Fruit fly (Drosophila melanogaster) whole organism, embryonic: ENCODE measurements around the gene CG32099.

Source experiments
- Atf3 ChIP-seq: fragments of 200-800 bp; sonication (Bioruptor generic); optimal IDR thresholded peaks from 3 replicates; lab custom pipeline; 2016; ENCODE audit warnings: missing biosample characterization, missing genetic modification characterization
- BEAF-32 ChIP-seq: fragments of 200-800 bp; sonication (Bioruptor generic); optimal IDR thresholded peaks from 3 replicates; lab custom pipeline; 2017; ENCODE audit warnings: missing biosample characterization, missing genetic modification characterization, mild to moderate bottlenecking, moderate library complexity, missing genetic modification reagents
- CG10209 ChIP-seq: fragments of 200-800 bp; sonication (Bioruptor generic); optimal IDR thresholded peaks from 3 replicates; lab custom pipeline; 2017; ENCODE audit warnings: missing biosample characterization, mild to moderate bottlenecking, missing genetic modification characterization, missing genetic modification reagents
- CG10267 ChIP-seq: fragments of 200-800 bp; sonication (Bioruptor generic); optimal IDR thresholded peaks from 2 replicates; lab custom pipeline; 2018; ENCODE audit warnings: missing biosample characterization, mild to moderate bottlenecking, missing genetic modification characterization, moderate library complexity
- CG10321 ChIP-seq: fragments of 200-800 bp; sonication (Bioruptor generic); IDR thresholded peaks from 2 replicates; pipeline ENCODE4 v1.3.6; 2022; ENCODE audit warnings: missing biosample characterization, missing genetic modification characterization
- CG11247 ChIP-seq: fragments of 200-800 bp; sonication (Bioruptor generic); IDR thresholded peaks from 2 replicates; pipeline ENCODE4 v1.3.6; 2022; ENCODE audit warnings: missing biosample characterization, missing genetic modification characterization
- CG11696 ChIP-seq: fragments of 200-800 bp; sonication (Bioruptor generic); IDR thresholded peaks from 2 replicates; pipeline ENCODE4 v1.3.6; 2022; ENCODE audit warnings: missing biosample characterization, missing genetic modification characterization
- CG12219 ChIP-seq: fragments of 200-800 bp; sonication (Bioruptor generic); optimal IDR thresholded peaks from 3 replicates; lab custom pipeline; 2018; ENCODE audit warnings: missing biosample characterization, mild to moderate bottlenecking, missing genetic modification characterization
- CG12299 ChIP-seq: fragments of 200-800 bp; sonication (Bioruptor generic); optimal IDR thresholded peaks from 2 replicates; lab custom pipeline; 2018; ENCODE audit warnings: missing biosample characterization, mild to moderate bottlenecking, missing genetic modification characterization
- CG14014 ChIP-seq: fragments of 200-800 bp; sonication (Bioruptor generic); IDR thresholded peaks from 2 replicates; pipeline ENCODE4 v1.3.6; 2022; ENCODE audit warnings: missing biosample characterization, missing genetic modification characterization
- CG14050 ChIP-seq: fragments of 200-800 bp; sonication (Bioruptor generic); IDR thresholded peaks from 3 replicates; pipeline ENCODE4 v1.3.6; 2022; ENCODE audit warnings: missing biosample characterization, missing genetic modification characterization
- CG15073 ChIP-seq: fragments of 200-800 bp; sonication (Bioruptor generic); optimal IDR thresholded peaks from 2 replicates; lab custom pipeline; 2016; ENCODE audit warnings: missing biosample characterization, missing genetic modification characterization
- CG15696 ChIP-seq: fragments of 200-800 bp; sonication (Bioruptor generic); optimal IDR thresholded peaks from 2 replicates; lab custom pipeline; 2019; ENCODE audit warnings: missing biosample characterization, mild to moderate bottlenecking, missing genetic modification characterization, moderate library complexity
- CG1792 ChIP-seq: fragments of 200-800 bp; sonication (Bioruptor generic); optimal IDR thresholded peaks from 2 replicates; lab custom pipeline; 2016; ENCODE audit warnings: missing biosample characterization, missing genetic modification characterization
- CG18262 ChIP-seq: fragments of 200-800 bp; optimal IDR thresholded peaks from 3 replicates; lab custom pipeline; 2019; ENCODE audit warnings: missing biosample characterization, mild to moderate bottlenecking, missing genetic modification characterization, moderate library complexity
- CG2120 ChIP-seq: fragments of 200-800 bp; sonication (Bioruptor generic); optimal IDR thresholded peaks from 3 replicates; lab custom pipeline; 2016; ENCODE audit warnings: missing biosample characterization, missing genetic modification characterization
- CG31365 ChIP-seq: fragments of 200-800 bp; sonication (Bioruptor generic); optimal IDR thresholded peaks from 2 replicates; lab custom pipeline; 2018; ENCODE audit warnings: missing biosample characterization, mild to moderate bottlenecking, missing genetic modification characterization
- CG4328 ChIP-seq: fragments of 200-800 bp; sonication (Bioruptor generic); optimal IDR thresholded peaks from 3 replicates; lab custom pipeline; 2017; ENCODE audit warnings: missing biosample characterization, missing genetic modification reagents, missing genetic modification characterization
- CG7357 ChIP-seq: fragments of 200-800 bp; sonication (Bioruptor generic); IDR thresholded peaks from 3 replicates; pipeline ENCODE4 v1.3.6; 2022; ENCODE audit warnings: missing biosample characterization, missing genetic modification characterization
- CG7839 ChIP-seq: fragments of 200-800 bp; sonication (Bioruptor generic); optimal IDR thresholded peaks from 3 replicates; lab custom pipeline; 2018; ENCODE audit warnings: missing biosample characterization, mild to moderate bottlenecking, missing genetic modification characterization, moderate library complexity
- CG8924 ChIP-seq: fragments of 200-800 bp; optimal IDR thresholded peaks from 3 replicates; lab custom pipeline; 2019; ENCODE audit warnings: missing biosample characterization, mild to moderate bottlenecking, missing genetic modification characterization, moderate library complexity
- CG9609 ChIP-seq: fragments of 200-800 bp; sonication (Bioruptor generic); optimal IDR thresholded peaks from 3 replicates; lab custom pipeline; 2016; ENCODE audit warnings: missing biosample characterization, missing genetic modification characterization
- CHES-1-like ChIP-seq: fragments of 200-800 bp; sonication (Bioruptor generic); optimal IDR thresholded peaks from 2 replicates; lab custom pipeline; 2016; ENCODE audit warnings: missing biosample characterization, missing genetic modification characterization
- D ChIP-seq, 2 experiments: fragments of 200-800 bp in 1 of 2; fragments of >200 bp in 1 of 2; sonication (Bioruptor generic) in 1 of 2; optimal IDR thresholded peaks; 2 replicates in 1 of 2; 3 replicates in 1 of 2; lab custom pipeline; 2017; ENCODE audit warnings: mild to moderate bottlenecking in 1 of 2, missing biosample characterization in 1 of 2, missing genetic modification characterization in 1 of 2, missing genetic modification reagents in 1 of 2
- Dad ChIP-seq: fragments of 200-800 bp; sonication (Bioruptor generic); optimal IDR thresholded peaks from 3 replicates; lab custom pipeline; 2016; ENCODE audit warnings: missing biosample characterization, missing genetic modification characterization
- Dip3 ChIP-seq: fragments of 200-800 bp; sonication (Bioruptor generic); optimal IDR thresholded peaks from 3 replicates; lab custom pipeline; 2016; ENCODE audit warnings: missing biosample characterization, missing genetic modification characterization
- Fer3 ChIP-seq: fragments of 200-800 bp; sonication (Bioruptor generic); optimal IDR thresholded peaks from 2 replicates; lab custom pipeline; 2018; ENCODE audit warnings: missing biosample characterization, mild to moderate bottlenecking, missing genetic modification characterization, moderate library complexity
- Hr3 ChIP-seq: fragments of 200-800 bp; sonication (Bioruptor generic); optimal IDR thresholded peaks from 3 replicates; lab custom pipeline; 2016; ENCODE audit warnings: missing biosample characterization, missing genetic modification characterization
- Max ChIP-seq: fragments of 200-800 bp; sonication (Bioruptor generic); optimal IDR thresholded peaks from 2 replicates; lab custom pipeline; 2016; ENCODE audit warnings: missing biosample characterization, mild to moderate bottlenecking, missing genetic modification characterization
- Meics ChIP-seq: fragments of 200-800 bp; sonication (Bioruptor generic); optimal IDR thresholded peaks from 2 replicates; lab custom pipeline; 2017; ENCODE audit warnings: missing biosample characterization, mild to moderate bottlenecking, missing genetic modification characterization
- Nf-YB ChIP-seq: fragments of 200-800 bp; sonication (Bioruptor generic); optimal IDR thresholded peaks from 3 replicates; lab custom pipeline; 2019; ENCODE audit warnings: missing biosample characterization, mild to moderate bottlenecking, missing genetic modification characterization, moderate library complexity
- Nf-YC ChIP-seq: fragments of 200-800 bp; optimal IDR thresholded peaks from 3 replicates; lab custom pipeline; 2019; ENCODE audit warnings: missing biosample characterization, mild to moderate bottlenecking, missing genetic modification characterization, moderate library complexity
- Tbp ChIP-seq: fragments of >200 bp; optimal IDR thresholded peaks from 2 replicates; lab custom pipeline; 2018; ENCODE audit warnings: missing biosample characterization, missing genetic modification characterization
- ac ChIP-seq: fragments of 200-800 bp; sonication (Bioruptor generic); optimal IDR thresholded peaks from 3 replicates; lab custom pipeline; 2017; ENCODE audit warnings: missing biosample characterization, mild to moderate bottlenecking, missing genetic modification characterization
- aop ChIP-seq: fragments of 200-800 bp; sonication (Bioruptor generic); IDR thresholded peaks from 2 replicates; pipeline ENCODE4 v1.3.6; 2022; ENCODE audit warnings: missing biosample characterization, missing genetic modification characterization
- ato ChIP-seq: fragments of 200-800 bp; sonication (Bioruptor generic); IDR thresholded peaks from 2 replicates; pipeline ENCODE4 v1.3.6; 2022; ENCODE audit warnings: missing biosample characterization, missing genetic modification characterization; ENCODE audit not compliant: partially characterized antibody
- bsh ChIP-seq, 2 experiments: fragments of 200-800 bp; sonication (Bioruptor generic); optimal IDR thresholded peaks; 2 replicates each; lab custom pipeline; 2017 to 2018; ENCODE audit warnings: mild to moderate bottlenecking in 2 of 2, missing biosample characterization in 2 of 2, missing genetic modification characterization in 2 of 2, moderate library complexity in 1 of 2
- crc ChIP-seq: fragments of 200-800 bp; sonication (Bioruptor generic); optimal IDR thresholded peaks from 2 replicates; lab custom pipeline; 2016; ENCODE audit warnings: missing biosample characterization, missing genetic modification characterization
- insv ChIP-seq, 2 experiments: fragments of 200-800 bp; sonication (Bioruptor generic); optimal IDR thresholded peaks; 3 replicates each; lab custom pipeline; 2016 to 2018; ENCODE audit warnings: missing biosample characterization in 2 of 2, missing genetic modification characterization in 2 of 2
- ken ChIP-seq: fragments of 200-800 bp; sonication (Bioruptor generic); IDR thresholded peaks from 3 replicates; pipeline ENCODE4 v1.3.6; 2022; ENCODE audit warnings: missing biosample characterization, missing genetic modification characterization
- klu ChIP-seq: fragments of 200-800 bp; sonication (Bioruptor generic); IDR thresholded peaks from 2 replicates; pipeline ENCODE4 v1.3.6; 2022; ENCODE audit warnings: missing biosample characterization, missing genetic modification characterization
- lbe ChIP-seq: fragments of 200-800 bp; sonication (Bioruptor generic); optimal IDR thresholded peaks from 2 replicates; lab custom pipeline; 2016; ENCODE audit warnings: missing biosample characterization, mild to moderate bottlenecking, missing genetic modification characterization
- peb ChIP-seq: fragments of 200-800 bp; sonication (Bioruptor generic); IDR thresholded peaks from 2 replicates; pipeline ENCODE4 v1.3.6; 2022; ENCODE audit warnings: missing biosample characterization, missing genetic modification characterization
- phol ChIP-seq: fragments of 200-800 bp; sonication (Bioruptor generic); optimal IDR thresholded peaks from 3 replicates; lab custom pipeline; 2018; ENCODE audit warnings: missing biosample characterization, mild to moderate bottlenecking, missing genetic modification characterization, moderate library complexity
- pros ChIP-seq: fragments of 200-800 bp; sonication (Bioruptor generic); optimal IDR thresholded peaks from 3 replicates; lab custom pipeline; 2019; ENCODE audit warnings: missing biosample characterization, mild to moderate bottlenecking, missing genetic modification characterization, moderate library complexity
- salm ChIP-seq: fragments of 200-800 bp; sonication (Bioruptor generic); optimal IDR thresholded peaks from 2 replicates; lab custom pipeline; 2018; ENCODE audit warnings: missing biosample characterization, mild to moderate bottlenecking, missing genetic modification characterization
- scrt ChIP-seq: fragments of 200-800 bp; sonication (Bioruptor generic); optimal IDR thresholded peaks from 2 replicates; lab custom pipeline; 2018; ENCODE audit warnings: missing biosample characterization, mild to moderate bottlenecking, missing genetic modification characterization, moderate library complexity
- tio ChIP-seq: fragments of 200-800 bp; sonication (Bioruptor generic); optimal IDR thresholded peaks from 2 replicates; lab custom pipeline; 2017; ENCODE audit warnings: missing biosample characterization, missing genetic modification characterization, inconsistent platforms
- ttk ChIP-seq: fragments of 200-800 bp; sonication (Bioruptor generic); IDR thresholded peaks from 2 replicates; pipeline ENCODE4 v2.1.2; 2022; ENCODE audit warnings: missing biosample characterization, missing genetic modification characterization
- zen ChIP-seq: fragments of 200-800 bp; sonication (Bioruptor generic); optimal IDR thresholded peaks from 3 replicates; lab custom pipeline; 2018; ENCODE audit warnings: missing biosample characterization, mild to moderate bottlenecking, missing genetic modification characterization, moderate library complexity

CG32099 gene

DNA sequence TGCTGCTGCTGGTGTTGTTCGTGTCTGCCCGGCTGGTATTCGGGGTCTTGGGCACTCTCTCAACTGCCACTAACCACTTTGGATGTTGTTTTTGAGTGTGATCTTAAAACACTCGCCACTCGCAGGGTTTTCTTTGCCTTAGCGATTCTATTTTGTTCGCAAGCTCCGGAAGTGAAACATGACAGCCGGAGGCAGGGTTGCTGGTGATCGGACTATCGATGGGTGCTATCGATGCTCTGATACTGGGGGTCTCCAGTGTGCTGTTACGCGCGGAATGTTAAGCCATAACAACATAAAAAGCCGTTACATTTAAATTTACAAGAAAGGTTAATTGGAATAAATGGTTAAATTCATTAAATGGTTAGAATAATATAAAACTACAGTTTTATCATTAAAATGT is 24.1 kb upstream of the CG32099 start, which contains the start of gene yps (continued):
- peak; percentile 95 for TF ChIP-seq Dad
- TF ChIP-seq CG7357 (GFP tag; lab: Robert Waterston, UW) = no peak
- peak; percentile 97 for TF ChIP-seq CG4328 (GFP tag; lab: Kevin White, UChicago)
- TF ChIP-seq CG2120 (GFP tag; lab: Kevin White, UChicago) = peak; percentile 74
- peak; percentile 89 for TF ChIP-seq ac (GFP tag; lab: Kevin White, UChicago)
- peak; percentile 82 for TF ChIP-seq CG8924 (tag; lab: Kevin White, UChicago)
- peak; percentile 60 for TF ChIP-seq peb (GFP tag; lab: Robert Waterston, UW)
- peak; percentile 91 for TF ChIP-seq ken
- TF ChIP-seq Fer3 = peak; percentile 95
- TF ChIP-seq CG18262 (tag; lab: Kevin White, UChicago) = peak; percentile 86
- TF ChIP-seq CG11247 (GFP tag; lab: Robert Waterston, UW) = peak; percentile 91
- TF ChIP-seq CG10209 (GFP tag; lab: Kevin White, UChicago) = peak; percentile 94
- peak; percentile 90 for TF ChIP-seq phol (tag; lab: Kevin White, UChicago)
- peak; percentile 92 for TF ChIP-seq CG10267 (tag; lab: Kevin White, UChicago)
- peak; percentile 86 for TF ChIP-seq crc (GFP tag; lab: Kevin White, UChicago)
- TF ChIP-seq Dip3 (GFP tag; lab: Kevin White, UChicago) = peak; percentile 84
- peak; percentile 42; the same call in 1 of the 2 replicates for TF ChIP-seq aop (GFP tag; lab: Robert Waterston, UW)
- TF ChIP-seq CG9609 = peak; percentile 90
- peak; percentile 24 for TF ChIP-seq pros (GFP tag; lab: Kevin White, UChicago)
- TF ChIP-seq CG11696 (GFP tag; lab: Robert Waterston, UW) = peak; percentile 79
- peak; percentile 78 for TF ChIP-seq Nf-YC (tag; lab: Kevin White, UChicago)
- peak; percentile 89 for TF ChIP-seq BEAF-32 (GFP tag; lab: Kevin White, UChicago)
- no peak for TF ChIP-seq tio (GFP tag; lab: Kevin White, UChicago)
- peak; percentile 82 for TF ChIP-seq CG10321 (GFP tag; lab: Robert Waterston, UW)
- peak in 1 of 2 experiments; percentile 85 for TF ChIP-seq insv (GFP tag; optimal IDR thresholded peaks at IDR 0.05; lab: Kevin White, UChicago)
- peak; percentile 87 for TF ChIP-seq Atf3
- peak; percentile 91 for TF ChIP-seq CG1792 (GFP tag; lab: Kevin White, UChicago)
- peak; percentile 87 for TF ChIP-seq CG14050
- peak; percentile 74 for TF ChIP-seq Hr3
- TF ChIP-seq ttk = peak; percentile 80
- TF ChIP-seq CG7839 (tag; lab: Kevin White, UChicago) = peak; percentile 87
- TF ChIP-seq bsh (GFP tag; optimal IDR thresholded peaks at IDR 0.05; lab: Kevin White, UChicago) = peak; percentile 58 to 88
- peak; percentile 77 for TF ChIP-seq zen
- peak; percentile 86 for TF ChIP-seq salm
- no peak for TF ChIP-seq D (optimal IDR thresholded peaks at IDR 0.05; lab: Kevin White, UChicago)
- TF ChIP-seq D (GFP tag; optimal IDR thresholded peaks at IDR 0.05; lab: Kevin White, UChicago) = peak; percentile 89
- peak; percentile 77 for TF ChIP-seq Nf-YB (GFP tag; lab: Kevin White, UChicago)
- peak; percentile 86 for TF ChIP-seq CG12299 (tag; lab: Kevin White, UChicago)
- peak; percentile 93 for TF ChIP-seq scrt (GFP tag; lab: Kevin White, UChicago)
- TF ChIP-seq CHES-1-like (GFP tag; lab: Kevin White, UChicago) = peak; percentile 96
- TF ChIP-seq Max (GFP tag; lab: Kevin White, UChicago) = peak; percentile 92
- TF ChIP-seq CG15696 (tag; lab: Kevin White, UChicago) = peak; percentile 63
- TF ChIP-seq ato = peak; percentile 68
- TF ChIP-seq CG12219 (GFP tag; lab: Kevin White, UChicago) = peak; percentile 94
- TF ChIP-seq Meics (GFP tag; lab: Kevin White, UChicago) = peak; percentile 98
- peak; percentile 90 for TF ChIP-seq CG31365 (tag; lab: Kevin White, UChicago)
- peak; percentile 89 for TF ChIP-seq lbe (GFP tag; lab: Kevin White, UChicago)
- peak; percentile 88 for TF ChIP-seq CG14014 (GFP tag; lab: Robert Waterston, UW)
- TF ChIP-seq klu (GFP tag; lab: Robert Waterston, UW) = no peak; the same call in 1 of the 2 replicates
- TF ChIP-seq Tbp = no peak
- TF ChIP-seq CG15073 = no peak
